Worm (Caenorhabditis elegans): ENCODE measurements around the gene T10H4.13.

DNA sequence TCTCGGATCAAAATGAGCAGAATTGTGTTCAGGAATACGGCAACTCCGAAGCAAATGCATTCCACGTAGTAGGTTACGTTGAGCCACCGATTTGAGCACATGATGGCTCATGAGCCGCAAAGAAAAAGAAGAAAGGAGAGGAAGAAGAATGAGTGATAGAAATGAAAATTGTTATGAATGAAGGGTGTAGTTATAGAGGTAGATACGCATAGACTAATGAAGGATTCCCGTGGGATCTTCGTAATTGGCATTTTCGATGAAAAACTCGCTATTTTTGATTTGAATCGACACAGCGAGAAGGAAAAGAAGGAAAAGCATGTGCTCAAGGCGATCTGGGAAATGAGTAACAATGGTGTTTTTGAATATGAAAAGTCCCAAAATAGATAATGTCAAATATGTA lies 26.6 kb upstream of the T10H4.13 start, which contains the start of gene str-96:
- no peak for TF ChIP-seq fkh-10 (GFP tag; optimal IDR thresholded peaks at IDR 0.05)
- no peak for TF ChIP-seq ama-1 (optimal IDR thresholded peaks at IDR 0.05)
- TF ChIP-seq F13H6.1 (tag; optimal IDR thresholded peaks at IDR 0.05), result no peak
- TF ChIP-seq tbx-2 (tag; optimal IDR thresholded peaks at IDR 0.05), result no peak
- TF ChIP-seq ahr-1 (tag; optimal IDR thresholded peaks at IDR 0.05), result no peak
- no peak for TF ChIP-seq pat-9 (tag; optimal IDR thresholded peaks at IDR 0.05)
- no peak for TF ChIP-seq rnt-1 (tag; optimal IDR thresholded peaks at IDR 0.05)
- TF ChIP-seq K09A11.1 (tag; optimal IDR thresholded peaks at IDR 0.05; ENCODE audit: insufficient read depth), result no peak
- no peak for TF ChIP-seq unc-55 (GFP tag; optimal IDR thresholded peaks at IDR 0.05)
